Fruit fly (Drosophila melanogaster): ENCODE measurements around the gene Lint-O.

DNA sequence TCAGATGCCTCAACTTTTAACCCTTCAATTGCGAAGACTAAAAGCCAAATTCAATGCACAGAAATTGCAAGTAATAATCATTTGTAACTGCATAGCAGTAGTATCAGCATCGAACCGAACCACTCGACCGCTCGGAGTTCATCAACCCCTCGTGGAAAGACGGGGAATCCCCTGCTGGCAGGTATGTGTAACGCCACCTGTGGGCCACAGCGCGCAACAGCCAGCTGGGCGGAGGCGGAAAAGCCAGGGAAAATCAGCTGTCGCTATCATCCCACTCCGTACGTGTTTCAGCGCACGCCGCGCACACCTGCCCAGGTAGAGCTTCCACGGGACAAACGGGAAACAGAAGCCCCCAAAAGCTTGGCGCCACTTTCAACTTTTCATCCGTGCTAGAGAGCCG lies 14.1 kb upstream of the Lint-O start:
- no peak for TF ChIP-seq pan (optimal IDR thresholded peaks at IDR 0.05)
- no peak for TF ChIP-seq Dll (optimal IDR thresholded peaks at IDR 0.05)
- no peak for TF ChIP-seq CG8478 (optimal IDR thresholded peaks at IDR 0.05)
